Fruit fly (Drosophila melanogaster) whole organism, embryonic: ENCODE results near the gene MED14.

Experiments
- CG10147 ChIP-seq: fragments of 200-800 bp; sonication (Bioruptor generic); optimal IDR thresholded peaks from 2 replicates; lab custom pipeline; 2019; ENCODE audit warnings: missing biosample characterization, mild to moderate bottlenecking, missing genetic modification characterization, moderate library complexity
- CG10462 ChIP-seq: fragments of 200-800 bp; sonication (Bioruptor generic); optimal IDR thresholded peaks from 2 replicates; lab custom pipeline; 2016; ENCODE audit warnings: missing biosample characterization, missing genetic modification characterization
- CG12104 ChIP-seq: fragments of 200-800 bp; sonication (Bioruptor generic); optimal IDR thresholded peaks from 3 replicates; lab custom pipeline; 2016; ENCODE audit warnings: missing biosample characterization, missing genetic modification characterization
- CG12236 ChIP-seq: fragments of 200-800 bp; sonication (Bioruptor generic); optimal IDR thresholded peaks from 2 replicates; lab custom pipeline; 2016; ENCODE audit warnings: missing biosample characterization, missing genetic modification characterization
- CG13296 ChIP-seq: fragments of 200-800 bp; sonication (Bioruptor generic); optimal IDR thresholded peaks from 3 replicates; lab custom pipeline; 2018; ENCODE audit warnings: missing biosample characterization, mild to moderate bottlenecking, missing genetic modification characterization
- CG1529 ChIP-seq: fragments of 200-800 bp; sonication (Bioruptor generic); optimal IDR thresholded peaks from 3 replicates; lab custom pipeline; 2018; ENCODE audit warnings: missing biosample characterization, missing genetic modification characterization
- CG15479 ChIP-seq: fragments of 200-800 bp; sonication (Bioruptor generic); optimal IDR thresholded peaks from 3 replicates; lab custom pipeline; 2019; ENCODE audit warnings: missing biosample characterization, mild to moderate bottlenecking, missing genetic modification characterization, moderate library complexity
- CG17568 ChIP-seq: fragments of 200-800 bp; sonication (Bioruptor generic); optimal IDR thresholded peaks from 2 replicates; lab custom pipeline; 2018; ENCODE audit warnings: missing biosample characterization, mild to moderate bottlenecking, missing genetic modification characterization, moderate library complexity
- CG30431 ChIP-seq: fragments of 200-800 bp; sonication (Bioruptor generic); optimal IDR thresholded peaks from 2 replicates; lab custom pipeline; 2017; ENCODE audit warnings: missing biosample characterization, missing genetic modification characterization
- CG31388 ChIP-seq: fragments of 200-800 bp; sonication (Bioruptor generic); optimal IDR thresholded peaks from 2 replicates; lab custom pipeline; 2016; ENCODE audit warnings: missing biosample characterization, missing genetic modification characterization
- CG3281 ChIP-seq: fragments of 200-800 bp; sonication (Bioruptor generic); optimal IDR thresholded peaks from 3 replicates; lab custom pipeline; 2017; ENCODE audit warnings: missing biosample characterization, mild to moderate bottlenecking, missing genetic modification characterization
- CG3407 ChIP-seq: fragments of 200-800 bp; sonication (Bioruptor generic); optimal IDR thresholded peaks from 2 replicates; lab custom pipeline; 2018; ENCODE audit warnings: missing biosample characterization, mild to moderate bottlenecking, missing genetic modification characterization
- CG3726 ChIP-seq: fragments of 200-800 bp; sonication (Bioruptor generic); IDR thresholded peaks from 3 replicates; pipeline ENCODE4, ENCODE4 v1.3.6; 2022; ENCODE audit warnings: missing biosample characterization, missing genetic modification characterization
- CG7271 ChIP-seq: fragments of 200-800 bp; sonication (Bioruptor generic); optimal IDR thresholded peaks from 2 replicates; lab custom pipeline; 2018; ENCODE audit warnings: missing biosample characterization, mild to moderate bottlenecking, missing genetic modification characterization, moderate library complexity
- CG7357 ChIP-seq: fragments of 200-800 bp; sonication (Bioruptor generic); IDR thresholded peaks from 3 replicates; pipeline ENCODE4 v1.3.6; 2022; ENCODE audit warnings: missing biosample characterization, missing genetic modification characterization
- CG9609 ChIP-seq: fragments of 200-800 bp; sonication (Bioruptor generic); optimal IDR thresholded peaks from 3 replicates; lab custom pipeline; 2016; ENCODE audit warnings: missing biosample characterization, missing genetic modification characterization
- CkIIα-i1 ChIP-seq: fragments of 200-800 bp; sonication (Bioruptor generic); IDR thresholded peaks from 2 replicates; pipeline ENCODE4 v1.3.6; 2022; ENCODE audit warnings: missing biosample characterization, missing genetic modification characterization
- CrebB ChIP-seq: fragments of 200-800 bp; sonication (Bioruptor generic); optimal IDR thresholded peaks from 3 replicates; lab custom pipeline; 2018; ENCODE audit warnings: missing biosample characterization, mild to moderate bottlenecking, missing genetic modification characterization
- D ChIP-seq, 2 experiments: fragments of 200-800 bp in 1 of 2; fragments of >200 bp in 1 of 2; sonication (Bioruptor generic) in 1 of 2; optimal IDR thresholded peaks; 2 replicates in 1 of 2; 3 replicates in 1 of 2; lab custom pipeline; 2017; ENCODE audit warnings: mild to moderate bottlenecking in 1 of 2, missing biosample characterization in 1 of 2, missing genetic modification characterization in 1 of 2, missing genetic modification reagents in 1 of 2
- Dref ChIP-seq: fragments of 200-800 bp; sonication (Bioruptor generic); IDR thresholded peaks from 2 replicates; pipeline ENCODE4 v1.3.6; 2022; ENCODE audit warnings: missing biosample characterization, missing genetic modification characterization
- Fer1 ChIP-seq: fragments of 200-800 bp; sonication (Bioruptor generic); optimal IDR thresholded peaks from 2 replicates; lab custom pipeline; 2017; ENCODE audit warnings: missing biosample characterization, mild to moderate bottlenecking, missing genetic modification characterization
- HLH54F ChIP-seq: fragments of 200-800 bp; sonication (Bioruptor generic); optimal IDR thresholded peaks from 3 replicates; lab custom pipeline; 2016; ENCODE audit warnings: missing biosample characterization, missing genetic modification characterization
- HmgD ChIP-seq: fragments of 200-800 bp; sonication (Bioruptor generic); optimal IDR thresholded peaks from 3 replicates; lab custom pipeline; 2016; ENCODE audit warnings: missing biosample characterization, missing genetic modification characterization
- Lhr ChIP-seq: fragments of 200-800 bp; sonication (Bioruptor generic); optimal IDR thresholded peaks from 3 replicates; lab custom pipeline; 2017; ENCODE audit warnings: mild to moderate bottlenecking, missing biosample characterization, missing genetic modification reagents, missing genetic modification characterization
- MESR4 ChIP-seq: fragments of 200-800 bp; sonication (Bioruptor generic); optimal IDR thresholded peaks from 2 replicates; lab custom pipeline; 2018; ENCODE audit warnings: missing biosample characterization, mild to moderate bottlenecking, missing genetic modification characterization, moderate library complexity
- Side ChIP-seq: fragments of 200-800 bp; sonication (Bioruptor generic); optimal IDR thresholded peaks from 2 replicates; lab custom pipeline; 2016; ENCODE audit warnings: missing biosample characterization, missing genetic modification characterization
- Sox102F ChIP-seq: fragments of 200-800 bp; sonication (Bioruptor generic); optimal IDR thresholded peaks from 2 replicates; lab custom pipeline; 2018; ENCODE audit warnings: missing biosample characterization, mild to moderate bottlenecking, missing genetic modification characterization, moderate library complexity
- Trl ChIP-seq, 3 experiments: fragments of >200 bp in 2 of 3; fragments of 200-800 bp in 1 of 3; sonication (Bioruptor generic) in 1 of 3; optimal IDR thresholded peaks; 2 replicates in 1 of 3; 3 replicates in 2 of 3; lab custom pipeline; 2016 to 2017; ENCODE audit warnings: missing biosample characterization in 1 of 3, missing genetic modification characterization in 1 of 3
- aop ChIP-seq: fragments of 200-800 bp; sonication (Bioruptor generic); IDR thresholded peaks from 2 replicates; pipeline ENCODE4 v1.3.6; 2022; ENCODE audit warnings: missing biosample characterization, missing genetic modification characterization
- bbx ChIP-seq: fragments of 200-800 bp; sonication (Bioruptor generic); IDR thresholded peaks from 2 replicates; pipeline ENCODE4 v1.3.6; 2022; ENCODE audit warnings: missing biosample characterization, missing genetic modification characterization; ENCODE audit not compliant: partially characterized antibody
- bcd ChIP-seq: fragments of 200-800 bp; sonication (Bioruptor generic); optimal IDR thresholded peaks from 2 replicates; lab custom pipeline; 2017; ENCODE audit warnings: missing biosample characterization, mild to moderate bottlenecking, missing genetic modification characterization
- cwo ChIP-seq: fragments of 200-800 bp; sonication (Bioruptor generic); optimal IDR thresholded peaks from 3 replicates; lab custom pipeline; 2017; ENCODE audit warnings: missing biosample characterization, missing genetic modification characterization, mild to moderate bottlenecking, moderate library complexity, missing genetic modification reagents
- dimm ChIP-seq: fragments of 200-800 bp; sonication (Bioruptor generic); IDR thresholded peaks from 2 replicates; pipeline ENCODE4 v1.3.6; 2022; ENCODE audit warnings: missing biosample characterization, missing genetic modification characterization
- dmrt11E ChIP-seq: fragments of 200-800 bp; sonication (Bioruptor generic); optimal IDR thresholded peaks from 3 replicates; lab custom pipeline; 2018; ENCODE audit warnings: missing biosample characterization, mild to moderate bottlenecking, missing genetic modification characterization, moderate library complexity
- fd102C ChIP-seq: fragments of 200-800 bp; sonication (Bioruptor generic); optimal IDR thresholded peaks from 2 replicates; lab custom pipeline; 2018; ENCODE audit warnings: missing biosample characterization, mild to moderate bottlenecking, missing genetic modification characterization, moderate library complexity
- fd64A ChIP-seq: fragments of 200-800 bp; sonication (Bioruptor generic); optimal IDR thresholded peaks from 3 replicates; lab custom pipeline; 2018; ENCODE audit warnings: missing biosample characterization, mild to moderate bottlenecking, missing genetic modification characterization
- fd96Cb ChIP-seq: fragments of 200-800 bp; sonication (Bioruptor generic); optimal IDR thresholded peaks from 2 replicates; lab custom pipeline; 2018; ENCODE audit warnings: missing biosample characterization, mild to moderate bottlenecking, missing genetic modification characterization, moderate library complexity
- lola ChIP-seq, 3 experiments: fragments of >200 bp in 2 of 3; fragments of 200-800 bp in 1 of 3; sonication (Bioruptor generic) in 1 of 3; optimal IDR thresholded peaks; 2 replicates each; lab custom pipeline; 2017 to 2019; ENCODE audit warnings: missing biosample characterization in 3 of 3, missing genetic modification characterization in 3 of 3, mild to moderate bottlenecking in 1 of 3, moderate library complexity in 1 of 3
- mam ChIP-seq: fragments of 200-800 bp; sonication (Bioruptor generic); optimal IDR thresholded peaks from 3 replicates; lab custom pipeline; 2016; ENCODE audit warnings: missing biosample characterization, missing genetic modification characterization
- mirr ChIP-seq: fragments of 200-800 bp; sonication (Bioruptor generic); optimal IDR thresholded peaks from 3 replicates; lab custom pipeline; 2018; ENCODE audit warnings: missing biosample characterization, mild to moderate bottlenecking, missing genetic modification characterization
- rib ChIP-seq: fragments of 200-800 bp; sonication (Bioruptor generic); IDR thresholded peaks from 2 replicates; pipeline ENCODE4 v1.3.6; 2022; ENCODE audit warnings: missing biosample characterization, missing genetic modification characterization
- schlank ChIP-seq: fragments of 200-800 bp; sonication (Bioruptor generic); optimal IDR thresholded peaks from 2 replicates; lab custom pipeline; 2018; ENCODE audit warnings: missing biosample characterization, mild to moderate bottlenecking, missing genetic modification characterization
- seq ChIP-seq: fragments of 200-800 bp; sonication (Bioruptor generic); IDR thresholded peaks from 2 replicates; pipeline ENCODE4 v1.3.6; 2022; ENCODE audit warnings: missing biosample characterization, missing genetic modification characterization
- slou ChIP-seq: fragments of 200-800 bp; sonication (Bioruptor generic); optimal IDR thresholded peaks from 3 replicates; lab custom pipeline; 2016; ENCODE audit warnings: missing biosample characterization, missing genetic modification characterization
- slp2 ChIP-seq: fragments of 200-800 bp; sonication (Bioruptor generic); optimal IDR thresholded peaks from 2 replicates; lab custom pipeline; 2016; ENCODE audit warnings: missing biosample characterization, missing genetic modification characterization
- sob ChIP-seq: fragments of 200-800 bp; sonication (Bioruptor generic); IDR thresholded peaks from 2 replicates; pipeline ENCODE4 v1.3.6; 2022; ENCODE audit warnings: missing biosample characterization, missing genetic modification characterization
- wdn ChIP-seq: fragments of 200-800 bp; sonication (Bioruptor generic); IDR thresholded peaks from 2 replicates; pipeline ENCODE4 v1.3.6; 2022; ENCODE audit warnings: missing biosample characterization, missing genetic modification characterization

MED14 gene

dm6 chr3L:621097-621967, 28.3 kb downstream of the MED14 start (continued):
- TF ChIP-seq Side (GFP tag; lab: Kevin White, UChicago), result peak; percentile 59
- TF ChIP-seq dmrt11E (tag; lab: Kevin White, UChicago), result peak; percentile 97
- no peak for TF ChIP-seq D (optimal IDR thresholded peaks at IDR 0.05; lab: Kevin White, UChicago)
- peak; percentile 90 for TF ChIP-seq D (GFP tag; optimal IDR thresholded peaks at IDR 0.05; lab: Kevin White, UChicago)
- peak; percentile 61; the same call in 1 of the 3 replicates for TF ChIP-seq CG7357
- no peak for TF ChIP-seq cwo (GFP tag; lab: Kevin White, UChicago)
- TF ChIP-seq dimm (GFP tag; lab: Robert Waterston, UW), result peak; percentile 51; the same call in 1 of the 2 replicates
- peak; percentile 83 for TF ChIP-seq CG7271
- peak; percentile 25; the same call in 1 of the 2 replicates for TF ChIP-seq aop (GFP tag; lab: Robert Waterston, UW)
- peak; percentile 70 for TF ChIP-seq Sox102F (GFP tag; lab: Kevin White, UChicago)
- peak; percentile 85 for TF ChIP-seq CG30431
- TF ChIP-seq CkIIα-i1 (GFP tag; lab: Robert Waterston, UW), result no peak
- TF ChIP-seq CG13296, result no peak
- TF ChIP-seq seq (GFP tag; lab: Robert Waterston, UW), result no peak
- TF ChIP-seq fd102C (GFP tag; lab: Kevin White, UChicago), result peak; percentile 98
- peak; percentile 60; the same call in 1 of the 2 replicates for TF ChIP-seq sob
- peak; percentile 63 for TF ChIP-seq CG3407
- TF ChIP-seq MESR4 (GFP tag; lab: Kevin White, UChicago), result peak; percentile 10
- TF ChIP-seq HLH54F, result no peak
- no peak for TF ChIP-seq Trl (optimal IDR thresholded peaks at IDR 0.05; lab: Kevin White, UChicago)
- peak; percentile 69 for TF ChIP-seq Trl (GFP tag; optimal IDR thresholded peaks at IDR 0.05; lab: Kevin White, UChicago)
- peak; percentile 54 for TF ChIP-seq CG12104 (GFP tag; lab: Kevin White, UChicago)
- TF ChIP-seq mirr (GFP tag; lab: Kevin White, UChicago), result no peak
- TF ChIP-seq wdn (GFP tag; lab: Robert Waterston, UW), result no peak
- peak; percentile 77 for TF ChIP-seq CG17568 (GFP tag; lab: Kevin White, UChicago)
- TF ChIP-seq lola (GFP tag; optimal IDR thresholded peaks at IDR 0.05; lab: Kevin White, UChicago), result peak in 1 of 3 experiments; percentile 97
- peak; percentile 61 for TF ChIP-seq CG9609 (GFP tag; lab: Kevin White, UChicago)
- TF ChIP-seq mam, result no peak
- TF ChIP-seq CG10462 (GFP tag; lab: Kevin White, UChicago), result peak; percentile 63
- peak; percentile 48 for TF ChIP-seq CrebB (tag; lab: Kevin White, UChicago)
- TF ChIP-seq CG15479 (GFP tag; lab: Kevin White, UChicago), result peak; percentile 92
- peak; percentile 71 for TF ChIP-seq fd64A
- TF ChIP-seq Fer1 (GFP tag; lab: Kevin White, UChicago), result peak; percentile 4
- TF ChIP-seq slou (GFP tag; lab: Kevin White, UChicago), result no peak
- TF ChIP-seq CG1529 (GFP tag; lab: Kevin White, UChicago), result peak; percentile 82
- peak; percentile 65 for TF ChIP-seq Lhr (GFP tag; lab: Kevin White, UChicago)
- peak; percentile 83 for TF ChIP-seq fd96Cb (tag; lab: Kevin White, UChicago)
- TF ChIP-seq CG3281, result no peak
- TF ChIP-seq schlank (tag; lab: Kevin White, UChicago), result no peak
- TF ChIP-seq bcd (GFP tag; lab: Kevin White, UChicago), result peak; percentile 69
- TF ChIP-seq CG3726 (GFP tag; lab: Robert Waterston, UW), result no peak
- TF ChIP-seq HmgD (GFP tag; lab: Kevin White, UChicago), result peak; percentile 16
- peak; percentile 79 for TF ChIP-seq CG12236 (GFP tag; lab: Kevin White, UChicago)
- TF ChIP-seq slp2 (GFP tag; lab: Kevin White, UChicago), result peak; percentile 67
- no peak for TF ChIP-seq bbx (GFP tag; lab: Robert Waterston, UW)
- TF ChIP-seq CG10147 (GFP tag; lab: Kevin White, UChicago), result peak; percentile 45
- no peak for TF ChIP-seq Dref
- no peak for TF ChIP-seq rib (GFP tag; lab: Robert Waterston, UW)
- peak; percentile 53 for TF ChIP-seq CG31388
